Fruit fly (Drosophila melanogaster) S2 (cell line): ENCODE data around the gene Drsl6.

Experiments
- CG8478 ChIP-seq: fragments of >200 bp; optimal IDR thresholded peaks from 2 replicates; lab custom pipeline; 2018
- CTCF ChIP-seq, 2 experiments: fragments of >200 bp; optimal IDR thresholded peaks; 2 replicates each; lab custom pipeline; 2018

dm6 chr3L:3301171-3301738 lies 35.0 kb downstream of the Drsl6 start:
- TF ChIP-seq CG8478 (no peak), CTCF (optimal IDR thresholded peaks at IDR 0.05; lab: Kevin White, UChicago) (no peak)
